Worm (Caenorhabditis elegans) whole organism, early embryonic: ENCODE data around the gene F49H12.4.

ENCODE experiments used
- B0310.2 ChIP-seq: sonication (generic microtip); optimal IDR thresholded peaks from 2 replicates; lab custom pipeline; 2016; ENCODE audit warnings: mild to moderate bottlenecking, missing genetic modification characterization, missing compliant biosample characterization
- ama-1 ChIP-seq: fragments of 150-350 bp; optimal IDR thresholded peaks from 2 replicates; lab custom pipeline; 2014
- ets-7 ChIP-seq: sonication (generic microtip); optimal IDR thresholded peaks from 2 replicates; lab custom pipeline; 2016; ENCODE audit warnings: missing genotype, missing genetic modification characterization, missing compliant biosample characterization
- flt-1 ChIP-seq: fragments of 200-800 bp; sonication (Bioruptor generic); IDR thresholded peaks from 2 replicates; pipeline ENCODE4 v1.3.6; 2022; ENCODE audit warnings: missing genetic modification characterization, missing compliant biosample characterization
- hnd-1 ChIP-seq: sonication (generic microtip); optimal IDR thresholded peaks from 2 replicates; lab custom pipeline; 2016; ENCODE audit warnings: missing genetic modification characterization, missing compliant biosample characterization
- tbx-37 ChIP-seq: fragments of 200-800 bp; sonication (Bioruptor generic); conservative IDR thresholded peaks from 2 replicates; pipeline ENCODE4 v1.3.6; 2022; ENCODE audit warnings: missing genetic modification reagents, missing genetic modification characterization, missing compliant biosample characterization

- no peak for TF ChIP-seq B0310.2
- no peak for TF ChIP-seq ama-1
- no peak for TF ChIP-seq ets-7 (tag; lab: Kevin White, UChicago)
- no peak for TF ChIP-seq flt-1 (GFP tag; lab: Robert Waterston, UW)
- TF ChIP-seq tbx-37 (GFP tag; lab: Robert Waterston, UW): no peak
- TF ChIP-seq hnd-1: no peak
These were observed 4.4 kb downstream of the F49H12.4 start, which contains the start of gene F49H12.3 for ce11 chrX:2084019-2084418.
